ENCODE assay signal across 3 worm cellular contexts in the genomic region with DNA sequence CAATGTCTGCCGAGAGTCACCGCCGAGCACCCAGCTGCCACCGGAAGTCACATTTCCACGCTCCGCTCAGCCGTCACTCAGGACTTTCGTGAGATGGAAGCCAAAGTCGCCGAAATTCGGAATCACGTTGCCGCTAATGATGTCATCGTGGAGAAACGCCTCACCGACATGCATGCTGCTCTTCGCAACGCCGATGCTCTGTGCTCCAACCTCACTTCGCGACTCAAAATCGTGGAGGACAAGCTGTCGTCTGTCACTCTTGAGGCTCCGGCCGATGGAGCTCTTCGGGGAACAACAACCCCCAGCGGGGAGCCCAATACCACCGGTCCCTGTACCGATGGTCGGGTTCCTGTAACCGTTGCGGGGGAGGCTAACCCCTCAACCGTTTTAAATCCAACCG.
A peak's percentile ranks its signal among the peaks of the same experiment; 100 is the strongest.
TF ChIP-seq lines count a peak whose summit lies in the region.

No protein-coding gene starts in this region.

TF ChIP-seq in whole organism, L1 larva, 84 proteins besides CTCF, POLR2A, EP300 and RAD21:
- TF ChIP-seq nhr-85 (tag; lab: Kevin White, UChicago): peak; percentile 16
- TF ChIP-seq swsn-7 (tag; optimal IDR thresholded peaks at IDR 0.05; lab: Kevin White, UChicago): no peak

TF ChIP-seq in whole organism, L4 larva, 104 proteins besides CTCF, POLR2A, EP300 and RAD21:
- TF ChIP-seq gei-8 (GFP tag; optimal IDR thresholded peaks at IDR 0.05; lab: Kevin White, UChicago): no peak
- peak; percentile 81 for TF ChIP-seq set-16 (GFP tag; IDR thresholded peaks at IDR 0.05; lab: Robert Waterston, UW)
- no peak for TF ChIP-seq R02D3.7 (tag; optimal IDR thresholded peaks at IDR 0.05; lab: Kevin White, UChicago)

TF ChIP-seq in whole organism, young adult, 124 proteins besides CTCF, POLR2A, EP300 and RAD21:
- TF ChIP-seq let-607 (tag; optimal IDR thresholded peaks at IDR 0.05; lab: Kevin White, UChicago): no peak
- no peak for TF ChIP-seq hmg-1.2 (GFP tag; IDR thresholded peaks at IDR 0.05; lab: Robert Waterston, UW)
- no peak for TF ChIP-seq cebp-2 (GFP tag; IDR thresholded peaks at IDR 0.05; lab: Robert Waterston, UW)
- TF ChIP-seq K11D2.4 (GFP tag; IDR thresholded peaks at IDR 0.05; lab: Robert Waterston, UW): no peak
- no peak for TF ChIP-seq ceh-40 (GFP tag; IDR thresholded peaks at IDR 0.05; lab: Robert Waterston, UW)
- peak; percentile 67; the same call in 1 of the 2 replicates for TF ChIP-seq zfh-2 (GFP tag; conservative IDR thresholded peaks at IDR 0.05; lab: Robert Waterston, UW)
- no peak for TF ChIP-seq tbx-9 (tag; optimal IDR thresholded peaks at IDR 0.05; lab: Kevin White, UChicago; ENCODE audit: borderline replicate concordance)
- no peak for TF ChIP-seq hsf-1 (GFP tag; IDR thresholded peaks at IDR 0.05; lab: Robert Waterston, UW)
- TF ChIP-seq egrh-3 (GFP tag; IDR thresholded peaks at IDR 0.05; lab: Robert Waterston, UW): peak; percentile 21; the same call in 1 of the 2 replicates
